Worm (Caenorhabditis elegans) whole organism, L4 larva: ENCODE data around the gene C53A5.17.
A peak's percentile ranks its signal among the peaks of the same experiment; 100 is the strongest.

Experiments
- D1046.2 ChIP-seq: fragments of 200-800 bp; sonication (Bioruptor generic); IDR thresholded peaks from 2 replicates; pipeline ENCODE4 v1.3.6; 2022; ENCODE audit warnings: missing genetic modification characterization, missing compliant biosample characterization
- F10B5.3 ChIP-seq: sonication (generic microtip); optimal IDR thresholded peaks from 2 replicates; lab custom pipeline; 2016; ENCODE audit warnings: mild to moderate bottlenecking, missing genetic modification characterization, missing compliant biosample characterization
- R02D3.7 ChIP-seq: fragments of 150-350 bp; sonication (generic microtip); optimal IDR thresholded peaks from 3 replicates; lab custom pipeline; 2014; ENCODE audit warnings: missing biosample characterization, missing genetic modification characterization
- T26A8.4 ChIP-seq: fragments of 200-800 bp; sonication (Bioruptor generic); IDR thresholded peaks from 2 replicates; pipeline ENCODE4 v1.3.6; 2022; ENCODE audit warnings: missing genetic modification characterization, missing compliant biosample characterization
- Y5F2A.4 ChIP-seq: fragments of 200-800 bp; sonication (Bioruptor generic); optimal IDR thresholded peaks from 2 replicates; lab custom pipeline; 2018; ENCODE audit warnings: mild to moderate bottlenecking, missing genetic modification characterization, missing compliant biosample characterization
- aha-1 ChIP-seq: fragments of 150-350 bp; peaks from one replicate; lab custom pipeline; 2014; ENCODE audit warnings: missing biosample characterization, missing genetic modification characterization
- ceh-20 ChIP-seq: fragments of 200-800 bp; sonication (Bioruptor generic); IDR thresholded peaks from 2 replicates; pipeline ENCODE4 v1.3.6; 2022; ENCODE audit warnings: missing genetic modification reagents, missing genetic modification characterization, missing compliant biosample characterization
- daf-16 ChIP-seq, 3 experiments: sonication (generic microtip); optimal IDR thresholded peaks; 2 replicates each; lab custom pipeline; 2016 to 2017; ENCODE audit warnings: missing genetic modification characterization in 3 of 3, missing genetic modification reagents in 3 of 3, mild to moderate bottlenecking in 2 of 3, missing compliant biosample characterization in 2 of 3, missing biosample characterization in 1 of 3, moderate library complexity in 1 of 3
- daf-19 ChIP-seq: fragments of 200-800 bp; sonication (Bioruptor generic); conservative IDR thresholded peaks from 2 replicates; pipeline ENCODE4 v1.3.6; 2022; ENCODE audit warnings: missing genetic modification characterization, missing compliant biosample characterization
- dmd-6 ChIP-seq: fragments of 200-800 bp; sonication (Bioruptor generic); IDR thresholded peaks from 2 replicates; pipeline ENCODE4 v1.3.6; 2022; ENCODE audit warnings: missing genetic modification reagents, missing genetic modification characterization, missing compliant biosample characterization
- dmd-9 ChIP-seq: fragments of 200-800 bp; sonication (Bioruptor generic); IDR thresholded peaks from 2 replicates; pipeline ENCODE4 v1.3.6; 2022; ENCODE audit warnings: missing genetic modification reagents, missing genetic modification characterization, missing compliant biosample characterization
- dpl-1 ChIP-seq: fragments of 150-350 bp; optimal IDR thresholded peaks from 2 replicates; lab custom pipeline; 2014; ENCODE audit warnings: missing biosample characterization, missing genetic modification reagents, missing genetic modification characterization
- duxl-1 ChIP-seq: sonication (generic microtip); optimal IDR thresholded peaks from 2 replicates; lab custom pipeline; 2016; ENCODE audit warnings: mild to moderate bottlenecking, missing genetic modification characterization, moderate library complexity, missing compliant biosample characterization; ENCODE audit not compliant: poor library complexity
- dve-1 ChIP-seq: sonication (generic microtip); optimal IDR thresholded peaks from 2 replicates; lab custom pipeline; 2017; ENCODE audit warnings: antibody characterized with exemption, mild to moderate bottlenecking, missing genetic modification characterization, missing compliant biosample characterization; ENCODE audit not compliant: insufficient read depth
- gei-8 ChIP-seq: fragments of 200-800 bp; sonication (Bioruptor generic); optimal IDR thresholded peaks from 2 replicates; lab custom pipeline; 2018; ENCODE audit warnings: mild to moderate bottlenecking, missing genetic modification characterization, missing compliant biosample characterization
- hif-1 ChIP-seq, 2 experiments: sonication (generic microtip); optimal IDR thresholded peaks; 2 replicates each; lab custom pipeline; 2016 to 2017; ENCODE audit warnings: missing compliant biosample characterization in 2 of 2, missing genetic modification characterization in 2 of 2, missing genetic modification reagents in 2 of 2, missing genotype in 2 of 2, mild to moderate bottlenecking in 1 of 2
- hlh-11 ChIP-seq: fragments of 200-800 bp; sonication (Bioruptor generic); optimal IDR thresholded peaks from 2 replicates; lab custom pipeline; 2018; ENCODE audit warnings: mild to moderate bottlenecking, missing genetic modification characterization, missing compliant biosample characterization
- hmg-1.1 ChIP-seq: fragments of 200-800 bp; sonication (Bioruptor generic); IDR thresholded peaks from 2 replicates; pipeline ENCODE4 v1.3.6; 2022; ENCODE audit warnings: missing genetic modification reagents, missing genetic modification characterization, missing compliant biosample characterization
- lin-15B ChIP-seq: fragments of 150-350 bp; sonication (generic microtip); optimal IDR thresholded peaks from 3 replicates; lab custom pipeline; 2014; ENCODE audit warnings: missing biosample characterization, missing genetic modification characterization
- lin-29 ChIP-seq: fragments of 200-800 bp; sonication (Bioruptor generic); IDR thresholded peaks from 2 replicates; pipeline ENCODE4 v1.3.6; 2022; ENCODE audit warnings: missing genetic modification reagents, missing genetic modification characterization, missing compliant biosample characterization
- lsy-2 ChIP-seq, 2 experiments: fragments of 150-350 bp in 1 of 2; sonication (generic microtip) in 1 of 2; optimal IDR thresholded peaks; 2 replicates each; lab custom pipeline; 2014 to 2017; ENCODE audit warnings: missing biosample characterization in 2 of 2, missing genetic modification characterization in 2 of 2
- madf-5 ChIP-seq, 2 experiments: fragments of 200-800 bp; sonication (Bioruptor generic); IDR thresholded peaks; 2 replicates each; pipeline ENCODE4 v1.3.6; 2022; ENCODE audit warnings: missing compliant biosample characterization in 2 of 2, missing genetic modification characterization in 2 of 2
- madf-9 ChIP-seq: fragments of 200-800 bp; sonication (Bioruptor generic); conservative IDR thresholded peaks from 2 replicates; pipeline ENCODE4 v1.3.6; 2022; ENCODE audit warnings: missing genetic modification reagents, missing genetic modification characterization, missing compliant biosample characterization
- mep-1 ChIP-seq: fragments of 150-350 bp; sonication (generic microtip); optimal IDR thresholded peaks from 3 replicates; lab custom pipeline; 2014; ENCODE audit warnings: missing biosample characterization, missing genetic modification characterization
- mes-2 ChIP-seq: sonication (generic microtip); optimal IDR thresholded peaks from 2 replicates; lab custom pipeline; 2016; ENCODE audit warnings: missing genotype, mild to moderate bottlenecking, missing genetic modification characterization, missing compliant biosample characterization; ENCODE audit not compliant: poor library complexity, severe bottlenecking
- mxl-3 ChIP-seq: fragments of 200-800 bp; sonication (Bioruptor generic); optimal IDR thresholded peaks from 2 replicates; lab custom pipeline; 2018; ENCODE audit warnings: mild to moderate bottlenecking, missing genetic modification characterization, missing compliant biosample characterization
- nhr-102 ChIP-seq: sonication (generic microtip); optimal IDR thresholded peaks from 2 replicates; lab custom pipeline; 2016; ENCODE audit warnings: mild to moderate bottlenecking, missing genetic modification characterization, moderate library complexity, missing compliant biosample characterization
- nhr-237 ChIP-seq: sonication (generic microtip); optimal IDR thresholded peaks from 2 replicates; lab custom pipeline; 2017; ENCODE audit warnings: missing biosample characterization, missing genetic modification characterization
- nhr-25 ChIP-seq: sonication (generic microtip); optimal IDR thresholded peaks from 2 replicates; lab custom pipeline; 2017; ENCODE audit warnings: missing genetic modification characterization, mild to moderate bottlenecking, missing compliant biosample characterization, antibody characterized with exemption, moderate library complexity, borderline replicate concordance; ENCODE audit not compliant: insufficient read depth
- nhr-28 ChIP-seq: fragments of 150-350 bp; optimal IDR thresholded peaks from 2 replicates; lab custom pipeline; 2014; ENCODE audit warnings: missing biosample characterization, missing genetic modification characterization
- nhr-48 ChIP-seq: sonication (generic microtip); optimal IDR thresholded peaks from 2 replicates; lab custom pipeline; 2016; ENCODE audit warnings: mild to moderate bottlenecking, missing genetic modification characterization, missing compliant biosample characterization
- nhr-6 ChIP-seq: fragments of 150-350 bp; optimal IDR thresholded peaks from 2 replicates; lab custom pipeline; 2014; ENCODE audit warnings: missing biosample characterization, missing genetic modification characterization
- sdz-12 ChIP-seq: fragments of 200-800 bp; sonication (Bioruptor generic); optimal IDR thresholded peaks from 2 replicates; lab custom pipeline; 2018; ENCODE audit warnings: mild to moderate bottlenecking, missing genetic modification characterization, missing compliant biosample characterization
- spr-1 ChIP-seq: sonication (generic microtip); optimal IDR thresholded peaks from 2 replicates; lab custom pipeline; 2016; ENCODE audit warnings: mild to moderate bottlenecking, missing genetic modification characterization, missing compliant biosample characterization
- unc-130 ChIP-seq: sonication (generic microtip); optimal IDR thresholded peaks from 2 replicates; lab custom pipeline; 2016; ENCODE audit warnings: missing genetic modification reagents, missing genetic modification characterization, missing compliant biosample characterization
- unc-39 ChIP-seq: sonication (generic microtip); optimal IDR thresholded peaks from 2 replicates; lab custom pipeline; 2017; ENCODE audit warnings: missing biosample characterization, missing genetic modification characterization
- unc-62 ChIP-seq, 3 experiments: fragments of 150-350 bp in 1 of 3; sonication (generic microtip); optimal IDR thresholded peaks in 2 of 3; peaks in 1 of 3; 1 replicate in 1 of 3; 2 replicates in 2 of 3; lab custom pipeline; 2014 to 2017; ENCODE audit warnings: missing biosample characterization in 3 of 3, missing genetic modification characterization in 3 of 3, missing genetic modification reagents in 3 of 3, missing genotype in 1 of 3
- zfp-2 ChIP-seq: sonication (generic microtip); optimal IDR thresholded peaks from 2 replicates; lab custom pipeline; 2016; ENCODE audit warnings: mild to moderate bottlenecking, missing genetic modification characterization, missing compliant biosample characterization
- zip-11 ChIP-seq: fragments of 200-800 bp; sonication (Bioruptor generic); IDR thresholded peaks from 2 replicates; pipeline ENCODE4 v1.3.6; 2022; ENCODE audit warnings: missing genetic modification characterization, missing compliant biosample characterization
- ztf-11 ChIP-seq: fragments of 150-350 bp; optimal IDR thresholded peaks from 2 replicates; lab custom pipeline; 2014; ENCODE audit warnings: missing biosample characterization, missing genetic modification characterization

Gene C53A5.17

DNA sequence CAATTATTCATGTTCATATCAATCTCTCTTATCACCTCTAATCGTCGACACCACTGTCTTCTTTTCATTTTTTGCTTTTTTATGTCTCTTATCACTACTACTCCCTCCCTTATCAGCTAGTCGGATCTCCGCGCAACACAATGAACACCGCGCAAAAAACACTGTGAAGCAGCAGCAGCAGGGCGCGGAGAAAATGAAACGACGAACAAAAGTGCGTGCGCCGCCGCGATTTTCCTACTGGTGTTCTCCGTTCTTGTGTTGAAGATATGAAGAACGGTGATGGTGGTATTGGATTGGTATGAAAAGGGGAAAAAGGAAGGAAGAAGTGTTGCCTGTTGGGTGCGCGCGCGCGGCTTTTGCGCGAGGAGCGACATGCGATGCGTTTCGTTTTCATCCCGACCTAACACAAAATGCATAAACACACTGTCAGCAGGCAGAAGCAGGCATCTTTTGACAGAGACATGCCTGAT, 15.1 kb downstream of the C53A5.17 start (continued):
- TF ChIP-seq dmd-9 (GFP tag; lab: Robert Waterston, UW) (no peak), nhr-25 (tag; lab: Kevin White, UChicago) (peak; percentile 4), daf-19 (GFP tag; lab: Robert Waterston, UW) (no peak), D1046.2 (GFP tag; lab: Robert Waterston, UW) (no peak), zip-11 (GFP tag; lab: Robert Waterston, UW) (no peak), T26A8.4 (no peak), nhr-102 (tag; lab: Kevin White, UChicago) (peak; percentile 17), hmg-1.1 (GFP tag; lab: Robert Waterston, UW) (no peak), nhr-48 (tag; lab: Kevin White, UChicago) (peak; percentile 78), unc-62 (GFP tag; optimal IDR thresholded peaks at IDR 0.05 in 1 of 2; lab: Kevin White, UChicago) (peak in 1 of 2 experiments; percentile 66), unc-62 (tag; optimal IDR thresholded peaks at IDR 0.05; lab: Kevin White, UChicago) (no peak), dmd-6 (peak; percentile 75)

DNA sequence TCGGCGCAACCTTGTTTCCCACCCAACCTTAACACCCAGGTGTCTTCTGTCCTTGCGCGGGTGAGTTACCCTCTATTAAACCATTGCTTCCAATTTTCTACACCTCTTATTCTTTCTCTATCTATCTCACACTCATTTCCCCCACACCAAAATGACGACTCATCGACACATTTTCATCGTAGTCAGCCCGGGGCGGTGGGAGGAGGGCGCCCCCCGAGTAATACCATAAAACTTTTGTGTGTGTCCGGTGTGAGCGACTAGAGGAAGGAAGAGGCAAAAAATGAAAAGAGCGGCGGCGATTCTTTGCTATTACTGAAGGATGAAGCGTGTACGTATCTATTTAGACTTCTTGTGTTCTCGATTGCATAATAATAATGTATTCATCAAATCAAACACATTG, 16.1 kb downstream of the C53A5.17 start:
- peak; percentile 6 for TF ChIP-seq hlh-11 (tag; lab: Kevin White, UChicago)
- no peak for TF ChIP-seq lin-15B (tag; lab: Kevin White, UChicago)
- no peak for TF ChIP-seq nhr-48 (tag; lab: Kevin White, UChicago)
- no peak for TF ChIP-seq dpl-1 (GFP tag; lab: Kevin White, UChicago)
- no peak for TF ChIP-seq F10B5.3 (tag; lab: Kevin White, UChicago)
- TF ChIP-seq Y5F2A.4 (GFP tag; lab: Kevin White, UChicago): no peak
- no peak for TF ChIP-seq duxl-1
- TF ChIP-seq unc-39 (tag; lab: Kevin White, UChicago): no peak
- peak; percentile 14 for TF ChIP-seq nhr-28 (tag; lab: Kevin White, UChicago)
- TF ChIP-seq dmd-6: peak; percentile 27; the same call in 1 of the 2 replicates
- peak; percentile 23 for TF ChIP-seq mep-1 (tag; lab: Kevin White, UChicago)
- no peak for TF ChIP-seq madf-5 (GFP tag; IDR thresholded peaks at IDR 0.05; lab: Robert Waterston, UW)
- TF ChIP-seq nhr-237 (tag; lab: Kevin White, UChicago): no peak
- TF ChIP-seq mxl-3: peak; percentile 30

DNA sequence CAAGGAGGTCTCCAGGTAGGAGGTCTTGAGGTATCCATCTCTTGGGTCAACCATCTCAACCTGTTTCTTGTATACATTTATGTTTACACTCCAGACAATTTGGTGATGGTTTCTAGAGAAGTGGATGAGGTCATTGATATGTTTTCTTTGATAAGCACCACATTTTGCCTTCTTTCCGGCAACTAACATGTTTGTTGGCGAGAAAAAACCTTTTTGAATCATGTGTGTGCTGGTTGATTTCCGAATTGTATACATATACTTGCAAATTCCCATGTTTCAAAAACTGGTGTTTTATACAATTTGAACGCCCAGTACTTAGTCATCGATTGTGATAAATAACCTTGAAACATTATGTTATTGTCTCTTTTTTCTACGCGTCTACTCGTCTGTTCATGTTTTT, 16.8 kb downstream of the C53A5.17 start:
- TF ChIP-seq nhr-6 (peak; percentile 23), daf-16 (GFP tag; optimal IDR thresholded peaks at IDR 0.05; lab: Kevin White, UChicago) (no peak), daf-16 (tag; optimal IDR thresholded peaks at IDR 0.05; lab: Kevin White, UChicago) (peak; percentile 60), hif-1 (tag; optimal IDR thresholded peaks at IDR 0.05; lab: Kevin White, UChicago) (no peak), lin-15B (tag; lab: Kevin White, UChicago) (no peak), unc-130 (no peak), ceh-20 (no peak), sdz-12 (GFP tag; lab: Kevin White, UChicago) (no peak), aha-1 (tag; lab: Kevin White, UChicago) (peak; percentile 87), mes-2 (tag; lab: Kevin White, UChicago) (no peak), R02D3.7 (tag; lab: Kevin White, UChicago) (no peak), ztf-11 (tag; lab: Kevin White, UChicago) (no peak), lin-29 (no peak), mxl-3 (no peak), duxl-1 (no peak), lsy-2 (tag; optimal IDR thresholded peaks at IDR 0.05; lab: Kevin White, UChicago) (no peak), daf-19 (GFP tag; lab: Robert Waterston, UW) (no peak), nhr-28 (tag; lab: Kevin White, UChicago) (no peak), spr-1 (no peak), dve-1 (tag; lab: Kevin White, UChicago) (no peak), T26A8.4 (no peak), mep-1 (tag; lab: Kevin White, UChicago) (no peak), madf-9 (GFP tag; lab: Robert Waterston, UW) (no peak), dmd-9 (GFP tag; lab: Robert Waterston, UW) (no peak), gei-8 (GFP tag; lab: Kevin White, UChicago) (no peak), zfp-2 (no peak)
